Worm (Caenorhabditis elegans): ENCODE measurements around the gene Y119D3B.12.

ce11 chrIII:1218221-1218620, 15.9 kb downstream of the Y119D3B.12 start:
- peak; percentile 52 for TF ChIP-seq sox-4 (tag; optimal IDR thresholded peaks at IDR 0.05)
- no peak for TF ChIP-seq elt-4 (tag; optimal IDR thresholded peaks at IDR 0.05)
- no peak for TF ChIP-seq ama-1 (optimal IDR thresholded peaks at IDR 0.05)
- TF ChIP-seq lin-11 (tag; optimal IDR thresholded peaks at IDR 0.05) = peak; percentile 51
- TF ChIP-seq zip-5 (tag; optimal IDR thresholded peaks at IDR 0.05) = peak; percentile 11
- TF ChIP-seq ceh-18 (tag; optimal IDR thresholded peaks at IDR 0.05) = peak; percentile 25
- TF ChIP-seq ceh-31 (tag; optimal IDR thresholded peaks at IDR 0.05) = no peak
- TF ChIP-seq ahr-1 (tag; optimal IDR thresholded peaks at IDR 0.05) = no peak
- TF ChIP-seq npax-4 (tag; optimal IDR thresholded peaks at IDR 0.05) = no peak
- TF ChIP-seq odd-2 (tag; optimal IDR thresholded peaks at IDR 0.05) = no peak
- peak; percentile 15 for TF ChIP-seq gmeb-2 (tag; optimal IDR thresholded peaks at IDR 0.05)
- TF ChIP-seq pha-2 (tag; optimal IDR thresholded peaks at IDR 0.05) = peak; percentile 69
- no peak for TF ChIP-seq T23F11.4 (GFP tag; optimal IDR thresholded peaks at IDR 0.05)
- TF ChIP-seq dmd-4 (tag; optimal IDR thresholded peaks at IDR 0.05; ENCODE audit: borderline replicate concordance) = no peak

All from whole organism, late embryonic.